Fruit fly (Drosophila melanogaster): ENCODE results near the gene Aven.

Aven gene

DNA sequence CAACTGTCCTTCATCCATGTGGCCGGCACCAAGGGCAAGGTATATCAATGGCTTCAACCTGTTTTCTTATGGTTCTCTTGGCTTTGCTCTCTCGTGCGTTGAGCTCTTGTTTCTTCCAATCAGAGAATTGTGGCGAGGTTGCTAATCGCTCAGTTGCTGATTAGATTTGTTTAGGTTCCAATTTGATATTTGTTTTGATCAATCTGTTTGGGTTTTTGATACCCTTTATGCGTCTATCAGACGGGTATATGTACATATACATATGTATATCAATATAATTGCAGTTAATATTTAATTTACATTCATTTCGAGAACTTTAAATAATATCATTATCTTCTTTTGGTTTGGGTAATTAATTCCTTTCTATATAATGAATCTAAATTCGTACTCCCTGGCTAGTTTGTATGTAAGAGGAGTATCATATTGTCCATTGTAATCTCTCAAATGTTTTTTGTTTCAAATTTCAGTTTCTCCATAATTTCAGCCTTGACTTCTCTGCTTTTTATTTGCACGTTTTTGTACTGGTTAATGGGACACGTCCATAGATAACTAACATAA is 16.1 kb downstream of the Aven start (continued):
- TF ChIP-seq CG14667 (GFP tag; IDR thresholded peaks at IDR 0.05) (no peak), CG10431 (GFP tag; optimal IDR thresholded peaks at IDR 0.05) (no peak), CG4424 (GFP tag; optimal IDR thresholded peaks at IDR 0.05) (no peak), ems (GFP tag; optimal IDR thresholded peaks at IDR 0.05) (no peak), CG17385 (GFP tag; optimal IDR thresholded peaks at IDR 0.05) (no peak), CG3995 (GFP tag; optimal IDR thresholded peaks at IDR 0.05) (no peak), CG17361 (GFP tag; IDR thresholded peaks at IDR 0.05) (no peak), vfl (GFP tag; optimal IDR thresholded peaks at IDR 0.05) (no peak), slou (GFP tag; optimal IDR thresholded peaks at IDR 0.05) (no peak), YL-1 (GFP tag; optimal IDR thresholded peaks at IDR 0.05) (no peak), seq (GFP tag; IDR thresholded peaks at IDR 0.05) (no peak), CG10565 (GFP tag; optimal IDR thresholded peaks at IDR 0.05) (no peak), al (GFP tag; IDR thresholded peaks at IDR 0.05) (0 out of 2 replicates have a peak, but pooled peaks have one; percentile 6), CG33557 (GFP tag; optimal IDR thresholded peaks at IDR 0.05) (no peak), Doc2 (GFP tag; IDR thresholded peaks at IDR 0.05) (no peak), cwo (GFP tag; optimal IDR thresholded peaks at IDR 0.05) (peak; percentile 59), CG3838 (GFP tag; optimal IDR thresholded peaks at IDR 0.05) (no peak), CG30403 (GFP tag; optimal IDR thresholded peaks at IDR 0.05) (no peak), pan (optimal IDR thresholded peaks at IDR 0.05) (no peak), pan (GFP tag; optimal IDR thresholded peaks at IDR 0.05 in 1 of 2, IDR thresholded peaks at IDR 0.05 in 1 of 2) (no peak), H2.0 (GFP tag; IDR thresholded peaks at IDR 0.05) (no peak), sob (GFP tag; IDR thresholded peaks at IDR 0.05) (no peak), CG13424 (tag; optimal IDR thresholded peaks at IDR 0.05) (no peak), ash1 (GFP tag; optimal IDR thresholded peaks at IDR 0.05) (no peak), Dbx (GFP tag; IDR thresholded peaks at IDR 0.05) (no peak), CG6791 (GFP tag; IDR thresholded peaks at IDR 0.05; ENCODE audit: partially characterized antibody) (no peak), grn (GFP tag; optimal IDR thresholded peaks at IDR 0.05) (peak; percentile 55), Rfx (GFP tag; IDR thresholded peaks at IDR 0.05) (no peak), CG13296 (GFP tag; optimal IDR thresholded peaks at IDR 0.05) (no peak), dmrt99B (tag; optimal IDR thresholded peaks at IDR 0.05) (no peak), fd3F (GFP tag; optimal IDR thresholded peaks at IDR 0.05) (no peak), ATbp (GFP tag; optimal IDR thresholded peaks at IDR 0.05) (no peak), sim (GFP tag; IDR thresholded peaks at IDR 0.05) (no peak), zen (tag; optimal IDR thresholded peaks at IDR 0.05) (peak; percentile 30), CG13123 (GFP tag; optimal IDR thresholded peaks at IDR 0.05) (no peak), Trl (optimal IDR thresholded peaks at IDR 0.05) (peak in 1 of 2 experiments; percentile 22), Trl (GFP tag; optimal IDR thresholded peaks at IDR 0.05) (no peak), CG4617 (GFP tag; optimal IDR thresholded peaks at IDR 0.05; ENCODE audit: borderline replicate concordance) (no peak), gem (tag; optimal IDR thresholded peaks at IDR 0.05) (peak; percentile 42), pzg (GFP tag; optimal IDR thresholded peaks at IDR 0.05) (no peak), NfI (GFP tag; optimal IDR thresholded peaks at IDR 0.05) (no peak), schlank (tag; optimal IDR thresholded peaks at IDR 0.05) (no peak), cad (GFP tag; optimal IDR thresholded peaks at IDR 0.05) (no peak), CG6765 (GFP tag; optimal IDR thresholded peaks at IDR 0.05) (no peak), CG3726 (GFP tag; IDR thresholded peaks at IDR 0.05) (no peak), Poxn (GFP tag; IDR thresholded peaks at IDR 0.05) (no peak), trem (tag; optimal IDR thresholded peaks at IDR 0.05) (no peak), E2f1 (GFP tag; IDR thresholded peaks at IDR 0.05) (no peak), CG7271 (tag; optimal IDR thresholded peaks at IDR 0.05) (no peak), Xrp1 (GFP tag; IDR thresholded peaks at IDR 0.05) (peak; percentile 18; the same call in 1 of the 2 replicates), CG10462 (GFP tag; optimal IDR thresholded peaks at IDR 0.05) (no peak), HHEX (GFP tag; optimal IDR thresholded peaks at IDR 0.05) (no peak)
